Fruit fly (Drosophila melanogaster) whole organism, larva: ENCODE data around the gene dmrt99B.

Source experiments
- noc ChIP-seq: fragments of 200-800 bp; sonication (Bioruptor generic); optimal IDR thresholded peaks from 3 replicates; lab custom pipeline; 2019; ENCODE audit warnings: missing biosample characterization, mild to moderate bottlenecking, missing genetic modification characterization, moderate library complexity

Gene dmrt99B

DNA sequence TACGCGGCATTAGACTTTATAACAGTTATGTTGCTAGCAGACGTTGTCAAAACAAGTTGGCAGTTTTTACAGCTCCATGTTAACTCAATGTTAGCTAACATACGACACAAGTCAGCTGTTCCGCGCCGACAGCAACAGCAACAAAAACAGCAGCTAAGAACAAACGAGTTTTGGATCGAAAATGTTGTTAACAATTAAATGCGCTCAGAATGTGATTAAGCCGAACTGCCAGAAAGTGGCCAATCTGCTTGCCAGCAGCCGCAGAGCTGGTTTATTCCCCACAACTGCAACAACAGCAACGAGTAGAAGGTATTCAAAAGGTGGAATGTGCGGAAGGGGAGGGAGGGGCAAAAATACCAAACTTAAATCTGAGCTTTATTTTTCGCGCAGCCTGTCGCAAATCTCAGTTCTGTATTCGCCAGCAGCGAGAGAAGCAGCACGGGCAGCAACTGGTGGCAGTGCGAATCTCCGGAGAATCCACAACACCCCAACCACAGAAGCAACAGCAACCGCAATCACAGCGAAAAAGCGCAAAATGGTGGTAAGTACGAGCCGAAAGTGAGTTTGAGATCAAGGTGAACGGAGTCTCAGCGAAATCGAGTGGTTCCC is 30.8 kb downstream of the dmrt99B start, which contains the start of gene Pcd:
Gene Pcd (plus strand): TSS at position 116 of the 609 bp plus-strand sequence.
- TF ChIP-seq noc (tag; lab: Kevin White, UChicago), result no peak

DNA sequence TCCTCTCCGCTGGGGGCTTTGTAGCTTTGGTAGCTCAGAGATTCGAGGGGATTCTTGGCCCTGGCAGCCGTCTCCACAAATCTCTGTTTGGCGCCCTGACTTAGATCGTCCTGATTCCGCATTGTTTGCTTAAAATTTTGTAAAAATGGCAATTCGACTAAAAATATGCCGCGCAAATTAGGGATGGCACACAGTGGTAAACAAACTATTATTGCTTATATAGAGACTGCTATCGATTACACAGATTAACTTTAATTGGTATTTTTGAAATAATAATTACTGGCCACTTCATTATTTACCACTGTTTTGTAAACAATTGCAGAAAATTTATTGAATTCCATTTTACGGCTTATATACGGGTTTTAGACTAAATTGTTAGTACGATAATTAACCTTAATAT is 32.4 kb downstream of the dmrt99B start, which contains the start of the genes Naa40 and CG18731:
Gene Naa40 (minus strand): TSS at position 206 of the 400 bp plus-strand sequence.
Gene CG18731 (plus strand): TSS at position 283 of the 400 bp plus-strand sequence.
- TF ChIP-seq noc (tag; lab: Kevin White, UChicago), result no peak

DNA sequence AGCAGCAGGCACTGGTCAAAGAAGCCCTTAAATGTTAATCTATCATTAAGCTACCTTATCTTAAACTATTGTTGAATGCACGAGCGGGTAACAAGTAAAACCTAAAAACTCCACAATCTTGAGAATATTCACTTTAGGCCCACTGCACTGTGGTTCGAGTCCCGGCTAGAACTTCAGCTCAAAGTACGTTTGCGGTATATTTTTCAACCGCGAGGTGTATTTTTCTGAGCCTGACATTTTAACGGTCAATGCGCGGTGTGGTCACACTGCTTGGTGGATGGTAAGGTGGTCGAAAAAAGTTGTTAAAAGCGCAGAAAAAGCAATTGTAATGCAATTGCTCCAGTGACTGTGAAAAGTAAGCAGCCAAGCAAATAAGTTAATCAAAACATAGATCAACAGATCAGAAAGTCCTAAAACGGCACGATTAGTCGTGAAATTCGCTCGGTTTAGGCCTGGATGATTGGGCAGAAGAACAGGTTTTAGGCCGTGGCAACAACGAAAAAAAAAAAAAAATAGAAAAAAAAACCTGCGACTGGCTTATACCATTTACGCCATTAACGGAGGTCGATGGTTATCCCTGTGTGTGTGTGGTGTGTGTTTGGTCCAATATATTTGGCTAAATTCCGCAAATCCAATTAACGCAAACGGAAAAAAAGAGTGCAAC is 33.3 kb downstream of the dmrt99B start, which contains the start of gene Kul:
Gene Kul (plus strand): TSS at position 254 of the 664 bp plus-strand sequence.
- TF ChIP-seq noc (tag; lab: Kevin White, UChicago), result no peak

DNA sequence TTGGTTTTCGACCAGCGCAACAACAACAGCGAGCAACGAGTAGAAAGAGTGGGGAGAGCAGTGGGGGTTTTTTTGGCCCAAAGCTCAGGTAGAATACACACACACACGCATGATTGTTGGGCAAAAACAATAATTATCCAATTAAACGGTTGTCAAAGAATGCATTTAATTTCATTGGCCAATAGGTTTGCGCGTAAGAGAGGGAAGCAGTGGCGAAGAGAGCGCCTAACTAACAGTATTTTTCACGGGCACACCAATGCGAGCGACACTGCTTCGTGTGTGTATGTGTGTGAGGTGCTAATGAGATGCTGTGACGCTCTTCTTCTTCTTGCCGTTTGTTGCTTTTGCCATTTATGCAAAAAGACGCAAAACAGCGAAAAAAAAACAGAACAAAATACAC is 33.9 kb downstream of the dmrt99B start:
- no peak for TF ChIP-seq noc (tag; lab: Kevin White, UChicago)

DNA sequence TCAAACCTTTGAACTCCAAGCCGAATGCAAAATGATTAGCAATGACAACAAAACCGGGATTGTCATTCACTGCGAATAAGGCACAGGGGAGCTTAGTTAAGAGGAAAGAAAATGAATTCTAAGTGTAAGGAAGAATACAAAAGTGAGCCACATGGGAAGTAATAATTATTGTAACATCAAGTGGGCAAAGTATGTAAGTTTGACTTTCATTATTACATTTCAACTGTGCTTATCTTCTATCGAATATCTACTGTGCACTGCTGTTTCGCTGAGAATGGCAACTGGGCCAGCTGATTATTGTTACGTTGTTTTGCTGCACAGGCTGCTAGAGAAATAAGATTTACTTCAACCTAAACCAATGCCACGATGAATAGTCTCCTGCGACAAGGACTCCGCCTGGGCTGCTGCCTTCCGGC is 44.3 kb downstream of the dmrt99B start, which contains the start of the genes CG7601 and CIA30:
Gene CG7601 (minus strand): TSS at position 68 of the 416 bp plus-strand sequence.
Gene CIA30 (plus strand): TSS at position 288 of the 416 bp plus-strand sequence.
- TF ChIP-seq noc (tag; lab: Kevin White, UChicago), result peak; percentile 98

DNA sequence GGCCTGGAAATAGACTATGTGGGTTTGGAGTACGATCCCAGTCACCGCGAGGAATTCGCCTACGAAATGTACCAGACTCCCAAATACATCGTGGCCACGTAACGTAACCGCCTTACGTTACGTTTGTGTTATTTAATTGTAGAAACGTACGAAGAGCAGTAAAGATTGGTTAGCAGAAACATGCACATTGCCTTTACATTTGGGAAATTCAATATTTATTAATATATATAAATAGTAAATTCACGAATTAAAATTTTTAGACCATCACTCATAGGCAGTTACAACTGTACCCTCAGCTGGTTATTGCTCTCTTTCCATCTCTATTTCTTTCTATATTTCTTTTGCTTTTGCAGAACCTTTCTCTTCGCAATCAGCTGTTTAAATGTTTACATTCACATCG is 45.5 kb downstream of the dmrt99B start, which contains the start of gene Gnpnat:
Gene Gnpnat (plus strand): TSS at position 385 of the 400 bp plus-strand sequence.
- peak; percentile 70 for TF ChIP-seq noc (tag; lab: Kevin White, UChicago)

DNA sequence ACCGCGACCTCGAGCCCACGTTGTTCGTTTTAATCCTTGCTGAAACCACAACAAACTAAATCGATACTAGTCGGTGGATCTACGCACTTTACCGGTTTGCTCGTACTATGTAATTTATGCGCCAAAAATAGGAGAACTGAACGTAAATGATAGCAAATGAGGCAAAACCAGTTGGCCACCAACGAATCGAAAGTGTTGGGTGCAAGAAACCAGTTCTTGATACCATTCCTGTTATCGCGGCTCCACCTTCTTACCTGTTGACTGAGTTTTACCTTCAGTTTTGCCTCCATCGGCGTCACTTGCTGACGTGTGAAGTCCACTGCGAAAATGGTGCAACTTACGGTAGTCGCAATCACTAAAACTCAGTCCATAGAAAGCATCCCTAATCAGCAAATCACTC is 47.7 kb downstream of the dmrt99B start:
- TF ChIP-seq noc (tag; lab: Kevin White, UChicago), result no peak

DNA sequence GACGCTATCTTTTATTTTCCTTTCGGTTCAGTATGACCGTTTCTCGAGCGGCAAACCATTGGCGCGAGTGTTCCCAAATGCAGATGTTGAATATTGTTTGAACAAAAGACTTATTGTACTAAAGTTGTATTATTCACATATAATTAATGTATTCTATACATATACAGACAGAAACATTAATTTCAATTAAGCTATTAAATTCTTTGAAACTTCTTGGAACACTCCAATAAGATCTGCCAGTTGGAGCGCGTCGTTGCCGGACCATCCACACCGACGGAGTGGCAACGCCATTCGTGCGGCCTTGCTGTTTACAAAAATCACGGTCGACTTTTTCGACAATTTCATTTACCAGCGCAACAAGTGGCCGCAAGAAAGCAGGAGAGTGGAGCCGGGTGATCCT is 52.7 kb downstream of the dmrt99B start, which contains the start of the genes Wdr24 and IntS11:
Gene Wdr24 (minus strand): TSS at position 37 of the 400 bp plus-strand sequence.
Gene IntS11 (plus strand): TSS at position 282 of the 400 bp plus-strand sequence.
- peak; percentile 88 for TF ChIP-seq noc (tag; lab: Kevin White, UChicago)
